Worm (Caenorhabditis elegans) whole organism, late embryonic: ENCODE measurements around the gene cpr-2.

Source experiments
- C08G9.2 ChIP-seq: sonication (generic microtip); optimal IDR thresholded peaks from 2 replicates; lab custom pipeline; 2016; ENCODE audit warnings: mild to moderate bottlenecking, missing genetic modification characterization, moderate library complexity, missing compliant biosample characterization
- C38D4.7 ChIP-seq: fragments of 200-800 bp; sonication (Bioruptor generic); optimal IDR thresholded peaks from 2 replicates; lab custom pipeline; 2018; ENCODE audit warnings: mild to moderate bottlenecking, missing genetic modification characterization, moderate library complexity, missing compliant biosample characterization
- T23F11.4 ChIP-seq: fragments of 200-800 bp; sonication (Bioruptor generic); optimal IDR thresholded peaks from 2 replicates; lab custom pipeline; 2018; ENCODE audit warnings: mild to moderate bottlenecking, missing genetic modification characterization, missing compliant biosample characterization
- Y22D7AL.16 ChIP-seq: sonication (generic microtip); optimal IDR thresholded peaks from 2 replicates; lab custom pipeline; 2016; ENCODE audit warnings: missing genetic modification characterization, missing compliant biosample characterization
- ahr-1 ChIP-seq: sonication (generic microtip); optimal IDR thresholded peaks from 2 replicates; lab custom pipeline; 2016; ENCODE audit warnings: missing genetic modification characterization, missing compliant biosample characterization
- ama-1 ChIP-seq: fragments of 150-350 bp; optimal IDR thresholded peaks from 2 replicates; lab custom pipeline; 2014
- ceh-14 ChIP-seq: sonication (generic microtip); optimal IDR thresholded peaks from 2 replicates; lab custom pipeline; 2016; ENCODE audit warnings: missing genotype, missing genetic modification characterization, missing compliant biosample characterization
- ceh-18 ChIP-seq: sonication (generic microtip); optimal IDR thresholded peaks from 2 replicates; lab custom pipeline; 2016; ENCODE audit warnings: missing genetic modification characterization, missing compliant biosample characterization
- ceh-19 ChIP-seq: fragments of 200-800 bp; sonication (Bioruptor generic); optimal IDR thresholded peaks from 2 replicates; lab custom pipeline; 2018; ENCODE audit warnings: mild to moderate bottlenecking, missing genetic modification characterization, missing compliant biosample characterization
- ceh-2 ChIP-seq: sonication (generic microtip); optimal IDR thresholded peaks from 2 replicates; lab custom pipeline; 2016; ENCODE audit warnings: missing genotype, missing genetic modification characterization, missing compliant biosample characterization
- ceh-22 ChIP-seq: sonication (generic microtip); optimal IDR thresholded peaks from 2 replicates; lab custom pipeline; 2017; ENCODE audit warnings: missing biosample characterization, missing genetic modification characterization
- ceh-24 ChIP-seq: sonication (generic microtip); optimal IDR thresholded peaks from 2 replicates; lab custom pipeline; 2016; ENCODE audit warnings: mild to moderate bottlenecking, missing genetic modification characterization, missing compliant biosample characterization
- ceh-30 ChIP-seq: fragments of 150-350 bp; optimal IDR thresholded peaks from 2 replicates; lab custom pipeline; 2014; ENCODE audit warnings: missing biosample characterization, missing genetic modification characterization
- ceh-31 ChIP-seq: sonication (generic microtip); optimal IDR thresholded peaks from 2 replicates; lab custom pipeline; 2016; ENCODE audit warnings: missing genetic modification characterization, missing compliant biosample characterization
- ceh-45 ChIP-seq: fragments of 200-800 bp; sonication (Bioruptor generic); IDR thresholded peaks from 2 replicates; pipeline ENCODE4 v1.3.6; 2022; ENCODE audit warnings: missing genetic modification reagents, missing genetic modification characterization, missing compliant biosample characterization
- ceh-6 ChIP-seq: fragments of 200-800 bp; sonication (Bioruptor generic); optimal IDR thresholded peaks from 2 replicates; lab custom pipeline; 2018; ENCODE audit warnings: mild to moderate bottlenecking, missing genetic modification characterization, missing compliant biosample characterization
- ceh-9 ChIP-seq: sonication (generic microtip); optimal IDR thresholded peaks from 2 replicates; lab custom pipeline; 2016; ENCODE audit warnings: mild to moderate bottlenecking, missing genetic modification characterization, inconsistent platforms, missing compliant biosample characterization
- dmd-4 ChIP-seq: sonication (generic microtip); optimal IDR thresholded peaks from 2 replicates; lab custom pipeline; 2016; ENCODE audit warnings: borderline replicate concordance, missing genetic modification characterization, missing compliant biosample characterization
- dve-1 ChIP-seq: sonication (generic microtip); optimal IDR thresholded peaks from 2 replicates; lab custom pipeline; 2017; ENCODE audit warnings: antibody characterized with exemption, mild to moderate bottlenecking, missing genetic modification characterization, missing compliant biosample characterization
- elt-2 ChIP-seq: sonication (generic microtip); optimal IDR thresholded peaks from 2 replicates; lab custom pipeline; 2016; ENCODE audit warnings: missing genetic modification reagents, missing genetic modification characterization, missing compliant biosample characterization
- elt-4 ChIP-seq: sonication (generic microtip); optimal IDR thresholded peaks from 2 replicates; lab custom pipeline; 2016; ENCODE audit warnings: missing genetic modification characterization, missing compliant biosample characterization
- ets-4 ChIP-seq: sonication (generic microtip); optimal IDR thresholded peaks from 2 replicates; lab custom pipeline; 2016; ENCODE audit warnings: missing genetic modification characterization, missing compliant biosample characterization
- eyg-1 ChIP-seq: sonication (generic microtip); optimal IDR thresholded peaks from 2 replicates; lab custom pipeline; 2016; ENCODE audit warnings: missing genotype, missing genetic modification characterization, missing compliant biosample characterization
- fax-1 ChIP-seq: sonication (generic microtip); optimal IDR thresholded peaks from 2 replicates; lab custom pipeline; 2016; ENCODE audit warnings: missing genotype, missing genetic modification characterization, missing compliant biosample characterization
- fkh-10 ChIP-seq: fragments of 150-350 bp; optimal IDR thresholded peaks from 2 replicates; lab custom pipeline; 2014; ENCODE audit warnings: missing biosample characterization, missing genetic modification reagents, missing genetic modification characterization
- fkh-6 ChIP-seq: sonication (generic microtip); optimal IDR thresholded peaks from 2 replicates; lab custom pipeline; 2016; ENCODE audit warnings: missing genetic modification characterization, missing compliant biosample characterization
- gmeb-2 ChIP-seq: sonication (generic microtip); optimal IDR thresholded peaks from 2 replicates; lab custom pipeline; 2016; ENCODE audit warnings: missing genetic modification characterization, inconsistent platforms, missing compliant biosample characterization
- hlh-13 ChIP-seq: fragments of 200-800 bp; sonication (Bioruptor generic); optimal IDR thresholded peaks from 2 replicates; lab custom pipeline; 2018; ENCODE audit warnings: mild to moderate bottlenecking, missing genetic modification characterization, missing compliant biosample characterization
- hlh-15 ChIP-seq: sonication (generic microtip); optimal IDR thresholded peaks from 2 replicates; lab custom pipeline; 2016; ENCODE audit warnings: missing genetic modification characterization, missing compliant biosample characterization
- madf-2 ChIP-seq: sonication (generic microtip); optimal IDR thresholded peaks from 2 replicates; lab custom pipeline; 2017; ENCODE audit warnings: missing genetic modification characterization, missing compliant biosample characterization
- mec-3 ChIP-seq: sonication (generic microtip); optimal IDR thresholded peaks from 2 replicates; lab custom pipeline; 2016; ENCODE audit warnings: borderline replicate concordance, missing genetic modification characterization, missing compliant biosample characterization
- nhr-232 ChIP-seq: sonication (generic microtip); optimal IDR thresholded peaks from 2 replicates; lab custom pipeline; 2016; ENCODE audit warnings: missing genetic modification characterization, missing compliant biosample characterization
- odd-2 ChIP-seq: sonication (generic microtip); optimal IDR thresholded peaks from 2 replicates; lab custom pipeline; 2017; ENCODE audit warnings: antibody characterized with exemption, mild to moderate bottlenecking, missing genetic modification characterization, missing compliant biosample characterization
- pag-3 ChIP-seq: sonication (generic microtip); optimal IDR thresholded peaks from 2 replicates; lab custom pipeline; 2016; ENCODE audit warnings: missing compliant biosample characterization, missing genetic modification characterization, borderline replicate concordance
- pat-9 ChIP-seq: fragments of 200-800 bp; sonication (Bioruptor generic); optimal IDR thresholded peaks from 2 replicates; lab custom pipeline; 2018; ENCODE audit warnings: mild to moderate bottlenecking, missing genetic modification characterization, moderate library complexity, missing compliant biosample characterization
- pha-2 ChIP-seq: sonication (generic microtip); optimal IDR thresholded peaks from 2 replicates; lab custom pipeline; 2017; ENCODE audit warnings: mild to moderate bottlenecking, missing genetic modification characterization, missing compliant biosample characterization
- pha-4 ChIP-seq: fragments of 150-350 bp; optimal IDR thresholded peaks from 2 replicates; lab custom pipeline; 2018; ENCODE audit warnings: missing biosample characterization, missing genetic modification reagents, missing genetic modification characterization
- pqm-1 ChIP-seq: sonication (generic microtip); optimal IDR thresholded peaks from 2 replicates; lab custom pipeline; 2016; ENCODE audit warnings: missing genetic modification characterization, missing compliant biosample characterization
- ref-2 ChIP-seq: sonication (generic microtip); optimal IDR thresholded peaks from 2 replicates; lab custom pipeline; 2016; ENCODE audit warnings: missing genetic modification characterization, missing compliant biosample characterization
- sdc-2 ChIP-seq: sonication (generic microtip); optimal IDR thresholded peaks from 2 replicates; lab custom pipeline; 2016; ENCODE audit warnings: missing genotype, missing genetic modification characterization, missing compliant biosample characterization
- sox-2 ChIP-seq: fragments of 200-800 bp; sonication (Bioruptor generic); IDR thresholded peaks from 2 replicates; pipeline ENCODE4 v1.3.6; 2022; ENCODE audit warnings: missing genetic modification reagents, missing genetic modification characterization, missing compliant biosample characterization
- sox-4 ChIP-seq: sonication (generic microtip); optimal IDR thresholded peaks from 2 replicates; lab custom pipeline; 2017; ENCODE audit warnings: mild to moderate bottlenecking, missing genetic modification characterization, inconsistent platforms, missing compliant biosample characterization
- syd-9 ChIP-seq: sonication (generic microtip); optimal IDR thresholded peaks from 2 replicates; lab custom pipeline; 2016; ENCODE audit warnings: mild to moderate bottlenecking, missing genetic modification characterization, moderate library complexity, missing compliant biosample characterization
- tbx-7 ChIP-seq: sonication (generic microtip); optimal IDR thresholded peaks from 2 replicates; lab custom pipeline; 2016; ENCODE audit warnings: missing genotype, missing genetic modification characterization, missing compliant biosample characterization
- unc-42 ChIP-seq: sonication (generic microtip); optimal IDR thresholded peaks from 2 replicates; lab custom pipeline; 2016; ENCODE audit warnings: missing genotype, missing genetic modification characterization, missing compliant biosample characterization
- unc-55 ChIP-seq: sonication (generic microtip); optimal IDR thresholded peaks from 2 replicates; lab custom pipeline; 2017; ENCODE audit warnings: missing biosample characterization, missing genetic modification reagents, missing genetic modification characterization
- zip-5 ChIP-seq: sonication (generic microtip); optimal IDR thresholded peaks from 2 replicates; lab custom pipeline; 2016; ENCODE audit warnings: missing genetic modification characterization, missing compliant biosample characterization
- ztf-16 ChIP-seq: sonication (generic microtip); optimal IDR thresholded peaks from 2 replicates; lab custom pipeline; 2017; ENCODE audit warnings: missing genetic modification characterization, missing compliant biosample characterization

The cpr-2 gene

ce11 chrV:16552929-16553328, 19.0 kb upstream of the cpr-2 start, which contains the start of gene Y32B12B.4 (continued):
- peak; percentile 29 for TF ChIP-seq hlh-15 (tag; lab: Kevin White, UChicago)
- TF ChIP-seq dmd-4 (tag; lab: Kevin White, UChicago): peak; percentile 84
- peak; percentile 92 for TF ChIP-seq elt-4 (tag; lab: Kevin White, UChicago)
- peak; percentile 94 for TF ChIP-seq fax-1
- no peak for TF ChIP-seq Y22D7AL.16 (tag; lab: Kevin White, UChicago)
- TF ChIP-seq ceh-2 (tag; lab: Kevin White, UChicago): peak; percentile 97
- peak; percentile 85 for TF ChIP-seq fkh-6 (tag; lab: Kevin White, UChicago)
- TF ChIP-seq ceh-24 (tag; lab: Kevin White, UChicago): no peak
- TF ChIP-seq elt-2: no peak
- TF ChIP-seq unc-55 (GFP tag; lab: Kevin White, UChicago): no peak
- TF ChIP-seq ets-4 (tag; lab: Kevin White, UChicago): peak; percentile 82
- TF ChIP-seq ceh-19: peak; percentile 75
- TF ChIP-seq ceh-22 (tag; lab: Kevin White, UChicago): no peak
- no peak for TF ChIP-seq eyg-1 (tag; lab: Kevin White, UChicago)
- TF ChIP-seq unc-42 (tag; lab: Kevin White, UChicago): peak; percentile 55
- TF ChIP-seq sox-4 (tag; lab: Kevin White, UChicago): peak; percentile 14
- no peak for TF ChIP-seq pha-2 (tag; lab: Kevin White, UChicago)
- peak; percentile 94 for TF ChIP-seq zip-5 (tag; lab: Kevin White, UChicago)
- TF ChIP-seq ceh-18: peak; percentile 56
- peak; percentile 96 for TF ChIP-seq ceh-14 (tag; lab: Kevin White, UChicago)
- no peak for TF ChIP-seq odd-2 (tag; lab: Kevin White, UChicago)
- TF ChIP-seq ceh-30 (tag; lab: Kevin White, UChicago): no peak
- peak; percentile 99 for TF ChIP-seq tbx-7 (tag; lab: Kevin White, UChicago)
- TF ChIP-seq mec-3 (tag; lab: Kevin White, UChicago): peak; percentile 93
- peak; percentile 13 for TF ChIP-seq hlh-13 (GFP tag; lab: Kevin White, UChicago)
- TF ChIP-seq pat-9 (tag; lab: Kevin White, UChicago): no peak
- no peak for TF ChIP-seq nhr-232 (tag; lab: Kevin White, UChicago)
- peak; percentile 38 for TF ChIP-seq gmeb-2 (tag; lab: Kevin White, UChicago)
- TF ChIP-seq syd-9 (tag; lab: Kevin White, UChicago): peak; percentile 70
- no peak for TF ChIP-seq dve-1 (tag; lab: Kevin White, UChicago)
- TF ChIP-seq ceh-31 (tag; lab: Kevin White, UChicago): peak; percentile 98
- peak; percentile 21; the same call in 1 of the 2 replicates for TF ChIP-seq sox-2
- peak; percentile 94 for TF ChIP-seq C08G9.2
- no peak for TF ChIP-seq ama-1 (lab: Kevin White, UChicago)
- TF ChIP-seq fkh-10 (GFP tag; lab: Kevin White, UChicago): no peak
- TF ChIP-seq T23F11.4: no peak
- TF ChIP-seq sdc-2: peak; percentile 69
- peak; percentile 60 for TF ChIP-seq ztf-16
- TF ChIP-seq pha-4 (tag; lab: Kevin White, UChicago): no peak
- no peak for TF ChIP-seq C38D4.7 (GFP tag; lab: Kevin White, UChicago)
- peak; percentile 94 for TF ChIP-seq ref-2 (tag; lab: Kevin White, UChicago)
- no peak for TF ChIP-seq ceh-9
- peak; percentile 76 for TF ChIP-seq ahr-1 (tag; lab: Kevin White, UChicago)
- TF ChIP-seq madf-2 (tag; lab: Kevin White, UChicago): peak; percentile 3

ce11 chrV:16550680-16551079, 16.8 kb upstream of the cpr-2 start, which contains the start of gene srbc-65:
Gene srbc-65 (plus strand): TSS chrV:16550980.
- TF ChIP-seq mec-3 (tag; lab: Kevin White, UChicago) (no peak), pag-3 (no peak), ceh-2 (tag; lab: Kevin White, UChicago) (no peak), pqm-1 (tag; lab: Kevin White, UChicago) (no peak), C08G9.2 (no peak), ceh-45 (GFP tag; lab: Robert Waterston, UW) (no peak), dmd-4 (tag; lab: Kevin White, UChicago) (no peak), hlh-13 (GFP tag; lab: Kevin White, UChicago) (no peak), ceh-6 (GFP tag; lab: Kevin White, UChicago) (no peak), ceh-31 (tag; lab: Kevin White, UChicago) (no peak), tbx-7 (tag; lab: Kevin White, UChicago) (no peak), zip-5 (tag; lab: Kevin White, UChicago) (no peak), hlh-15 (tag; lab: Kevin White, UChicago) (no peak)
- TF ChIP-seq, all 69 proteins: peak for 0
